Worm (Caenorhabditis elegans): ENCODE measurements around the gene pde-2.

- no peak for TF ChIP-seq aptf-2 (GFP tag; conservative IDR thresholded peaks at IDR 0.05)
- no peak for TF ChIP-seq ama-1 (optimal IDR thresholded peaks at IDR 0.05)
- TF ChIP-seq ama-1 (GFP tag; optimal IDR thresholded peaks at IDR 0.05) = no peak
- TF ChIP-seq ceh-91 (GFP tag; IDR thresholded peaks at IDR 0.05) = no peak
- no peak for TF ChIP-seq die-1 (tag; optimal IDR thresholded peaks at IDR 0.05)
- TF ChIP-seq madf-3 (GFP tag; IDR thresholded peaks at IDR 0.05) = no peak
- TF ChIP-seq mxl-1 (tag; optimal IDR thresholded peaks at IDR 0.05) = no peak
- TF ChIP-seq F57C9.4 (tag; optimal IDR thresholded peaks at IDR 0.05) = no peak
Observed at ce11 chrIII:9012309-9012708, 30.6 kb upstream of the pde-2 start, which contains the start of gene F59B2.9.

Measured in whole organism, young adult.